Fruit fly (Drosophila melanogaster): ENCODE results near the gene CG8012.
A peak's percentile ranks its signal among the peaks of the same experiment; 100 is the strongest.

The CG8012 gene

dm6 chr3L:8186627-8187396, 28.3 kb upstream of the CG8012 start, which contains the start of the genes ERR and Atg18a (continued):
- TF ChIP-seq CG1603 (tag; optimal IDR thresholded peaks at IDR 0.05), result peak; percentile 72
- no peak for TF ChIP-seq CkIIα-i1 (GFP tag; IDR thresholded peaks at IDR 0.05)
- peak; percentile 30 for TF ChIP-seq org-1 (GFP tag; optimal IDR thresholded peaks at IDR 0.05)
- TF ChIP-seq CG7987 (GFP tag; optimal IDR thresholded peaks at IDR 0.05), result no peak
- peak; percentile 72 to 79 for TF ChIP-seq Hr51 (GFP tag; optimal IDR thresholded peaks at IDR 0.05)
- TF ChIP-seq sug (tag; optimal IDR thresholded peaks at IDR 0.05), result peak; percentile 89
- peak; percentile 78 for TF ChIP-seq Ada2b (GFP tag; IDR thresholded peaks at IDR 0.05)
- TF ChIP-seq CG16815 (GFP tag; optimal IDR thresholded peaks at IDR 0.05), result peak; percentile 92
- peak; percentile 88 for TF ChIP-seq HLH54F (GFP tag; optimal IDR thresholded peaks at IDR 0.05)
- TF ChIP-seq CG2202 (tag; optimal IDR thresholded peaks at IDR 0.05), result peak; percentile 24
- peak; percentile 82 for TF ChIP-seq Dad (GFP tag; optimal IDR thresholded peaks at IDR 0.05)
- TF ChIP-seq crc (GFP tag; optimal IDR thresholded peaks at IDR 0.05), result peak; percentile 36
- peak; percentile 85 for TF ChIP-seq vvl (GFP tag; IDR thresholded peaks at IDR 0.05)
- TF ChIP-seq Xrp1 (GFP tag; IDR thresholded peaks at IDR 0.05), result peak; percentile 80
- TF ChIP-seq Ssrp (tag; optimal IDR thresholded peaks at IDR 0.05), result peak; percentile 88
- TF ChIP-seq hbn (GFP tag; IDR thresholded peaks at IDR 0.05; ENCODE audit: partially characterized antibody), result peak; percentile 50; the same call in 1 of the 2 replicates
- TF ChIP-seq Mad (GFP tag; optimal IDR thresholded peaks at IDR 0.05), result peak; percentile 90
- no peak for TF ChIP-seq grn (GFP tag; optimal IDR thresholded peaks at IDR 0.05)
- no peak for TF ChIP-seq Lpt (GFP tag; optimal IDR thresholded peaks at IDR 0.05)
- TF ChIP-seq CG4404 (GFP tag; IDR thresholded peaks at IDR 0.05), result peak; percentile 93
- TF ChIP-seq bigmax (GFP tag; optimal IDR thresholded peaks at IDR 0.05), result no peak
- peak; percentile 61; the same call in 2 of the 3 replicates for TF ChIP-seq Optix (GFP tag; IDR thresholded peaks at IDR 0.05)
- peak; percentile 88 for TF ChIP-seq Usf (GFP tag; optimal IDR thresholded peaks at IDR 0.05)
- TF ChIP-seq Mrtf (GFP tag; IDR thresholded peaks at IDR 0.05), result peak; percentile 79
- TF ChIP-seq CG5180 (GFP tag; optimal IDR thresholded peaks at IDR 0.05), result peak; percentile 19
- TF ChIP-seq tx (GFP tag; optimal IDR thresholded peaks at IDR 0.05), result peak; percentile 82
- TF ChIP-seq CG7928 (GFP tag; optimal IDR thresholded peaks at IDR 0.05), result peak; percentile 100
- TF ChIP-seq aop (GFP tag; IDR thresholded peaks at IDR 0.05), result no peak
- TF ChIP-seq CG11504 (tag; optimal IDR thresholded peaks at IDR 0.05), result no peak
- TF ChIP-seq CG33213 (GFP tag; optimal IDR thresholded peaks at IDR 0.05), result peak; percentile 60
- no peak for TF ChIP-seq Kr (GFP tag; optimal IDR thresholded peaks at IDR 0.05)
- peak; percentile 81 for TF ChIP-seq Nf-YC (tag; optimal IDR thresholded peaks at IDR 0.05)
- TF ChIP-seq Hand (GFP tag; optimal IDR thresholded peaks at IDR 0.05), result peak; percentile 17
- peak; percentile 82 for TF ChIP-seq CG10654 (GFP tag; optimal IDR thresholded peaks at IDR 0.05)
- peak; percentile 80 for TF ChIP-seq Oaz (GFP tag; IDR thresholded peaks at IDR 0.05)
- peak; percentile 45; the same call in 1 of the 3 replicates for TF ChIP-seq HLH4C (GFP tag; IDR thresholded peaks at IDR 0.05; ENCODE audit: partially characterized antibody)
- no peak for TF ChIP-seq wek (GFP tag; optimal IDR thresholded peaks at IDR 0.05)
- 0 out of 2 replicates have a peak, but pooled peaks have one; percentile 13 for TF ChIP-seq CG11696 (GFP tag; IDR thresholded peaks at IDR 0.05)
- TF ChIP-seq CG9215 (GFP tag; IDR thresholded peaks at IDR 0.05), result peak; percentile 94
- TF ChIP-seq nmo (GFP tag; optimal IDR thresholded peaks at IDR 0.05), result peak; percentile 92
- peak; percentile 79 for TF ChIP-seq CG18599 (GFP tag; optimal IDR thresholded peaks at IDR 0.05)
- TF ChIP-seq Ravus (GFP tag; IDR thresholded peaks at IDR 0.05), result peak; percentile 41
- TF ChIP-seq trh (GFP tag; optimal IDR thresholded peaks at IDR 0.05), result peak; percentile 24
- peak; percentile 47; the same call in 1 of the 4 replicates for TF ChIP-seq chinmo (GFP tag; IDR thresholded peaks at IDR 0.05; ENCODE audit: partially characterized antibody)
- peak; percentile 76 for TF ChIP-seq Sry-β (GFP tag; optimal IDR thresholded peaks at IDR 0.05)
- TF ChIP-seq Myb (GFP tag; optimal IDR thresholded peaks at IDR 0.05), result peak; percentile 51
- TF ChIP-seq abd-A (tag; optimal IDR thresholded peaks at IDR 0.05), result no peak
- TF ChIP-seq Gug (GFP tag; IDR thresholded peaks at IDR 0.05), result peak; percentile 93
- peak; percentile 49 for TF ChIP-seq gcm (GFP tag; optimal IDR thresholded peaks at IDR 0.05)

All from whole organism, embryonic.